Worm (Caenorhabditis elegans) whole organism, L4 larva: ENCODE measurements around the gene C42D8.1.

ENCODE experiments used
- F49E8.2 ChIP-seq: sonication (generic microtip); optimal IDR thresholded peaks from 2 replicates; lab custom pipeline; 2016; ENCODE audit warnings: missing compliant biosample characterization, mild to moderate bottlenecking, missing genetic modification characterization, borderline replicate concordance
- dpl-1 ChIP-seq: fragments of 150-350 bp; optimal IDR thresholded peaks from 2 replicates; lab custom pipeline; 2014; ENCODE audit warnings: missing biosample characterization, missing genetic modification reagents, missing genetic modification characterization
- jun-1 ChIP-seq: fragments of 150-350 bp; optimal IDR thresholded peaks from 2 replicates; lab custom pipeline; 2014; ENCODE audit warnings: missing biosample characterization, missing genetic modification reagents, missing genetic modification characterization
- lin-13 ChIP-seq: fragments of 150-350 bp; optimal IDR thresholded peaks from 2 replicates; lab custom pipeline; 2014; ENCODE audit warnings: missing biosample characterization, missing genetic modification reagents, missing genetic modification characterization
- lsy-2 ChIP-seq, 2 experiments: fragments of 150-350 bp in 1 of 2; sonication (generic microtip) in 1 of 2; optimal IDR thresholded peaks; 2 replicates each; lab custom pipeline; 2014 to 2017; ENCODE audit warnings: missing biosample characterization in 2 of 2, missing genetic modification characterization in 2 of 2
- nhr-25 ChIP-seq: sonication (generic microtip); optimal IDR thresholded peaks from 2 replicates; lab custom pipeline; 2017; ENCODE audit warnings: missing genetic modification characterization, mild to moderate bottlenecking, missing compliant biosample characterization, antibody characterized with exemption, moderate library complexity, borderline replicate concordance; ENCODE audit not compliant: insufficient read depth
- nhr-76 ChIP-seq: fragments of 150-350 bp; optimal IDR thresholded peaks from 2 replicates; lab custom pipeline; 2014; ENCODE audit warnings: missing biosample characterization, missing genetic modification characterization
- sdz-12 ChIP-seq: fragments of 200-800 bp; sonication (Bioruptor generic); optimal IDR thresholded peaks from 2 replicates; lab custom pipeline; 2018; ENCODE audit warnings: mild to moderate bottlenecking, missing genetic modification characterization, missing compliant biosample characterization
- skn-1 ChIP-seq: fragments of 150-350 bp; optimal IDR thresholded peaks from 2 replicates; lab custom pipeline; 2014; ENCODE audit warnings: missing biosample characterization, missing genetic modification characterization
- snpc-4 ChIP-seq: fragments of 150-350 bp; optimal IDR thresholded peaks from 2 replicates; lab custom pipeline; 2014; ENCODE audit warnings: missing biosample characterization, missing genetic modification characterization
- ztf-11 ChIP-seq: fragments of 150-350 bp; optimal IDR thresholded peaks from 2 replicates; lab custom pipeline; 2014; ENCODE audit warnings: missing biosample characterization, missing genetic modification characterization

ce11 chrX:5119686-5120085 is 10.4 kb downstream of the C42D8.1 start:
- TF ChIP-seq lin-13 = no peak
- no peak for TF ChIP-seq skn-1 (tag; lab: Kevin White, UChicago)
- no peak for TF ChIP-seq snpc-4 (tag; lab: Kevin White, UChicago)
- TF ChIP-seq dpl-1 (GFP tag; lab: Kevin White, UChicago) = no peak
- TF ChIP-seq lsy-2 (tag; optimal IDR thresholded peaks at IDR 0.05; lab: Kevin White, UChicago) = no peak
- TF ChIP-seq nhr-25 = no peak
- TF ChIP-seq F49E8.2 = no peak
- TF ChIP-seq sdz-12 = no peak
- no peak for TF ChIP-seq jun-1 (tag; lab: Kevin White, UChicago)
- no peak for TF ChIP-seq ztf-11 (tag; lab: Kevin White, UChicago)
- TF ChIP-seq nhr-76 = no peak
